Worm (Caenorhabditis elegans) whole organism, early embryonic: ENCODE results near the gene F40C5.2.
"Not testable (repeated sequence)": the region's sequence is repeated elsewhere in the genome, so short reads cannot be mapped to it uniquely, and the experiment has no call there.

Experiments
- B0310.2 ChIP-seq: sonication (generic microtip); optimal IDR thresholded peaks from 2 replicates; lab custom pipeline; 2016; ENCODE audit warnings: mild to moderate bottlenecking, missing genetic modification characterization, missing compliant biosample characterization
- F13C5.2 ChIP-seq: sonication (generic microtip); optimal IDR thresholded peaks from 2 replicates; lab custom pipeline; 2017; ENCODE audit warnings: mild to moderate bottlenecking, missing genetic modification characterization, inconsistent platforms, missing compliant biosample characterization
- aly-1 ChIP-seq: sonication (generic microtip); optimal IDR thresholded peaks from 2 replicates; lab custom pipeline; 2016; ENCODE audit warnings: missing genetic modification characterization, missing compliant biosample characterization
- ama-1 ChIP-seq: fragments of 150-350 bp; optimal IDR thresholded peaks from 2 replicates; lab custom pipeline; 2014
- ceh-13 ChIP-seq: fragments of 200-800 bp; sonication (Bioruptor generic); optimal IDR thresholded peaks from 2 replicates; lab custom pipeline; 2018; ENCODE audit warnings: mild to moderate bottlenecking, missing genetic modification characterization, missing compliant biosample characterization
- ceh-36 ChIP-seq: sonication (generic microtip); optimal IDR thresholded peaks from 2 replicates; lab custom pipeline; 2016; ENCODE audit warnings: missing genetic modification characterization, inconsistent platforms, missing compliant biosample characterization
- ets-7 ChIP-seq: sonication (generic microtip); optimal IDR thresholded peaks from 2 replicates; lab custom pipeline; 2016; ENCODE audit warnings: missing genotype, missing genetic modification characterization, missing compliant biosample characterization
- flt-1 ChIP-seq: fragments of 200-800 bp; sonication (Bioruptor generic); IDR thresholded peaks from 2 replicates; pipeline ENCODE4 v1.3.6; 2022; ENCODE audit warnings: missing genetic modification characterization, missing compliant biosample characterization
- hmbx-1 ChIP-seq: sonication (generic microtip); optimal IDR thresholded peaks from 2 replicates; lab custom pipeline; 2016; ENCODE audit warnings: mild to moderate bottlenecking, missing genetic modification characterization, missing compliant biosample characterization
- hmg-4 ChIP-seq: fragments of 200-800 bp; sonication (Bioruptor generic); optimal IDR thresholded peaks from 2 replicates; lab custom pipeline; 2018; ENCODE audit warnings: mild to moderate bottlenecking, missing genetic modification characterization, missing compliant biosample characterization
- hnd-1 ChIP-seq: sonication (generic microtip); optimal IDR thresholded peaks from 2 replicates; lab custom pipeline; 2016; ENCODE audit warnings: missing genetic modification characterization, missing compliant biosample characterization
- pes-1 ChIP-seq: fragments of 200-800 bp; sonication (Bioruptor generic); IDR thresholded peaks from 2 replicates; pipeline ENCODE4 v1.3.6; 2022; ENCODE audit warnings: missing genetic modification reagents, missing genetic modification characterization, missing compliant biosample characterization
- scrt-1 ChIP-seq: fragments of 200-800 bp; sonication (Bioruptor generic); IDR thresholded peaks from 2 replicates; pipeline ENCODE4 v1.3.6; 2022; ENCODE audit warnings: missing genetic modification characterization, missing compliant biosample characterization
- sea-1 ChIP-seq: fragments of 200-800 bp; sonication (Bioruptor generic); conservative IDR thresholded peaks from 2 replicates; pipeline ENCODE4 v1.3.6; 2022; ENCODE audit warnings: missing genetic modification characterization, missing compliant biosample characterization
- tbx-11 ChIP-seq: fragments of 200-800 bp; sonication (Bioruptor generic); IDR thresholded peaks from 2 replicates; pipeline ENCODE4 v1.3.6; 2022; ENCODE audit warnings: missing genetic modification characterization, missing compliant biosample characterization
- tbx-37 ChIP-seq: fragments of 200-800 bp; sonication (Bioruptor generic); conservative IDR thresholded peaks from 2 replicates; pipeline ENCODE4 v1.3.6; 2022; ENCODE audit warnings: missing genetic modification reagents, missing genetic modification characterization, missing compliant biosample characterization
- tra-4 ChIP-seq: sonication (generic microtip); optimal IDR thresholded peaks from 2 replicates; lab custom pipeline; 2017; ENCODE audit warnings: missing genetic modification characterization, missing compliant biosample characterization

F40C5.2 gene

ce11 chrV:3558744-3559143 is 12.1 kb upstream of the F40C5.2 start, which contains the start of gene T24A6.1:
Gene T24A6.1 (plus strand): TSS chrV:3559044.
- TF ChIP-seq pes-1; scrt-1 (GFP tag; lab: Robert Waterston, UW); ceh-36 (tag; lab: Kevin White, UChicago): not testable (repeated sequence)

- TF ChIP-seq pes-1; tra-4 (tag; lab: Kevin White, UChicago); hnd-1: not testable (repeated sequence)
Observed at ce11 chrV:3562824-3563223, 8.0 kb upstream of the F40C5.2 start, which contains the start of gene T24A6.16. Gene T24A6.16 (minus strand): TSS chrV:3562924.

ce11 chrV:3564335-3564734 is 6.5 kb upstream of the F40C5.2 start, which contains the start of gene T24A6.17:
Gene T24A6.17 (minus strand): TSS chrV:3564435.
- TF ChIP-seq sea-1; aly-1; ceh-36 (tag; lab: Kevin White, UChicago): not testable (repeated sequence)

DNA sequence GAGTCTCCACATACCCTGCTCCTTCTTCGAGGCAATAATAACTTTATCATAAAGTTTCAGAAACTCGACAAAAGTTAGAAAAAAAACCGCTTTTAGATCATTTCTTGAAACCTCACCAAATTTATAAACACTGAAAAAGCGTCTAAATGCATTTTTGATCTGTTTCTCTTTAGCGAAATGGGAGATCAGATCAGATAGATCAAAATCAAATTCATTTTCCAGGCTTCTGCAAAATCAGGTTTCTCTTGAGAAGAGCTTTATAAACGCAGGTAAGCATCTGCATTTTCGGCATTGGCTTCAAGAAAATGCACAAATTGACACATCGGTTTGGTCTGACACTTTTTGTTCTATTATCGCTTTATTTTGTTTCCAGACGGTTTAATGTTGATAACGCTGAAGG is 1.6 kb downstream of the F40C5.2 start, which contains the start of gene F40C5.1:
Gene F40C5.1, plus strand, starts transcription at position 301 of the 400 bp plus-strand sequence.
- TF ChIP-seq pes-1; ceh-13 (GFP tag; lab: Kevin White, UChicago); ceh-36 (tag; lab: Kevin White, UChicago): not testable (repeated sequence)

ce11 chrV:3575759-3576158 is 5.0 kb downstream of the F40C5.2 start, which contains the start of gene grl-27:
Gene grl-27 (minus strand): TSS chrV:3575859.
- no peak for TF ChIP-seq hmg-4 (GFP tag; lab: Kevin White, UChicago)
- no peak for TF ChIP-seq ceh-36 (tag; lab: Kevin White, UChicago)
- TF ChIP-seq sea-1, result no peak
- TF ChIP-seq hmbx-1 (tag; lab: Kevin White, UChicago), result no peak

ce11 chrV:3578813-3579212 is 8.0 kb downstream of the F40C5.2 start, which contains the start of gene pygl-1:
Gene pygl-1 (plus strand): TSS chrV:3579023.
- TF ChIP-seq ama-1 (lab: Kevin White, UChicago) (no peak), hnd-1 (no peak)

DNA sequence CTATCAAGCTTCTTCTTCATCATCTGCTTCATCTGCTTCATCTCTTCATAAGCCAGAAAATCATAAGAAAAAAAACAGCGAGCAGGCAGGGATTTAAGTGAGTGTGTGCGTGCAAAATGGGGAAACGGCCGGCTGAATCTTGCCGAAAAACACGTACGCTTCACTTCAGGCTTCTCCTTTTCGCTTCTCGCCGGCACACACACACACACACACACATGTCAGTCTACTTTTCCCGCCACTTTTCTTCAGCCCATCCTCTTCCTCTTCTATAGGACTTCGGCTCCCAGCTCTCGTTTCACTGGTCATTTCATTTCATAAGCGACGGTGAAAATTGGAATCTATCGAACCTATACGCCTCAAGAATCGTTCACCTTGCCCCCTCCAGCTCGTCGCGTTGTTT is 8.5 kb downstream of the F40C5.2 start:
- TF ChIP-seq hnd-1 (no peak), tbx-37 (GFP tag; lab: Robert Waterston, UW) (no peak), hmg-4 (GFP tag; lab: Kevin White, UChicago) (no peak), ets-7 (tag; lab: Kevin White, UChicago) (no peak), aly-1 (no peak), hmbx-1 (tag; lab: Kevin White, UChicago) (no peak), pes-1 (no peak), ceh-36 (tag; lab: Kevin White, UChicago) (no peak), B0310.2 (tag; lab: Kevin White, UChicago) (no peak), tra-4 (tag; lab: Kevin White, UChicago) (no peak), scrt-1 (GFP tag; lab: Robert Waterston, UW) (no peak), tbx-11 (GFP tag; lab: Robert Waterston, UW) (no peak), sea-1 (no peak), flt-1 (no peak), ama-1 (lab: Kevin White, UChicago) (no peak), F13C5.2 (tag; lab: Kevin White, UChicago) (no peak), ceh-13 (GFP tag; lab: Kevin White, UChicago) (no peak)

DNA sequence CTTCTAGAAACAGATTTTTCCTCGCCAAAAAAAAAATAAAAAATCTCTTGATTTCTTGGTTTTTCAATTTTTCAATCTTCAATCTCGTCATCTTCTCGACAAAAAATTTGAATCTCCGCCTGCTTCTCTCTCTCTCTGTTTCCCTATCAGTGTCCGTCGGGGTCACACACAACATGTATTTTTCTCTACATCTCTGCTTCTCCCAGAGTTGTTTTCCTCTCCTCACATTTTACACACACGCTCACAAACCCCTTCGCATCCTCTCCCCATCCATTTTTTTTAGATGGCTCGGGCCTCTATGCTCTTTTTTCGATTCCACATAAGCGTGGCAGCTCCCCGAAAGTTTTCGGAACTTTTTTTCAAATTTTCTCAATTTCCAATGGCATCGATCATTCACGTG is 9.0 kb downstream of the F40C5.2 start:
- TF ChIP-seq flt-1, result no peak
- TF ChIP-seq sea-1, result no peak
- TF ChIP-seq hnd-1, result no peak
- TF ChIP-seq pes-1, result no peak
- TF ChIP-seq aly-1, result no peak
- no peak for TF ChIP-seq hmg-4 (GFP tag; lab: Kevin White, UChicago)
- no peak for TF ChIP-seq tbx-37 (GFP tag; lab: Robert Waterston, UW)
- TF ChIP-seq B0310.2 (tag; lab: Kevin White, UChicago), result no peak
- TF ChIP-seq ceh-36 (tag; lab: Kevin White, UChicago), result no peak
- TF ChIP-seq scrt-1 (GFP tag; lab: Robert Waterston, UW), result no peak
- no peak for TF ChIP-seq ets-7 (tag; lab: Kevin White, UChicago)
- TF ChIP-seq tbx-11 (GFP tag; lab: Robert Waterston, UW), result no peak
- no peak for TF ChIP-seq ama-1 (lab: Kevin White, UChicago)
- no peak for TF ChIP-seq hmbx-1 (tag; lab: Kevin White, UChicago)
- TF ChIP-seq ceh-13 (GFP tag; lab: Kevin White, UChicago), result no peak
- TF ChIP-seq tra-4 (tag; lab: Kevin White, UChicago), result no peak
- TF ChIP-seq F13C5.2 (tag; lab: Kevin White, UChicago), result no peak

DNA sequence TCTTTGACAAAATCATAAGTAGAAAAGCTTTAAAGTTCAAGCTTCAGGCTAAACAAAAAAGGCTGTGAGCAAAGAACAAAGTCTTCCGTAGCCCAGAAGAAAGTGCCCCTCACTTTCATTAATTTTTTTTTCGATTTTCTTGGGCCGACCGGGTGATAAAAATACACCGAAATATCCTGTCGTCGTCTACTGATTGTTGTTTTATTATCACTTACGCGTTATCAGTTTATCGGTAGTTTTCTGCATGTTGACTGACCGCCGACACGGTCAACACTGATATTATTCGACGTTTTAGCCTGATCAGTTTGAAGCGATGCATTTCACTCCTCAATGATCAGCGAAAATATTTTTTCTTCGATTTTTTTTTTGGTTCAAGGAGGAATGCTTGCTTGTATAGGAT is 9.6 kb downstream of the F40C5.2 start:
- no peak for TF ChIP-seq hmbx-1 (tag; lab: Kevin White, UChicago)
- TF ChIP-seq flt-1, result no peak
- TF ChIP-seq scrt-1 (GFP tag; lab: Robert Waterston, UW), result no peak
- TF ChIP-seq ets-7 (tag; lab: Kevin White, UChicago), result no peak
- no peak for TF ChIP-seq F13C5.2 (tag; lab: Kevin White, UChicago)
- TF ChIP-seq tbx-37 (GFP tag; lab: Robert Waterston, UW), result no peak
- TF ChIP-seq ama-1 (lab: Kevin White, UChicago), result no peak
- TF ChIP-seq pes-1, result no peak
- TF ChIP-seq tra-4 (tag; lab: Kevin White, UChicago), result no peak
- TF ChIP-seq ceh-13 (GFP tag; lab: Kevin White, UChicago), result no peak
- no peak for TF ChIP-seq ceh-36 (tag; lab: Kevin White, UChicago)
- no peak for TF ChIP-seq aly-1
- no peak for TF ChIP-seq B0310.2 (tag; lab: Kevin White, UChicago)
